Worm (Caenorhabditis elegans): ENCODE results near the gene aff-1.

- TF ChIP-seq nhr-11 (tag; optimal IDR thresholded peaks at IDR 0.05) (no peak), sem-4 (tag; optimal IDR thresholded peaks at IDR 0.05) (peak; percentile 83), nhr-23 (tag; optimal IDR thresholded peaks at IDR 0.05) (no peak), lin-13 (GFP tag; optimal IDR thresholded peaks at IDR 0.05) (no peak)
Observed at ce11 chrII:6825732-6826131, 37.8 kb downstream of the aff-1 start.

Measured in whole organism, L2 larva.